Worm (Caenorhabditis elegans) whole organism, L4 larva: ENCODE data around the gene C04G6.11.
A peak's percentile ranks its signal among the peaks of the same experiment; 100 is the strongest.

Experiments used
- F10B5.3 ChIP-seq: sonication (generic microtip); optimal IDR thresholded peaks from 2 replicates; lab custom pipeline; 2016; ENCODE audit warnings: mild to moderate bottlenecking, missing genetic modification characterization, missing compliant biosample characterization
- F37D6.2 ChIP-seq: sonication (generic microtip); optimal IDR thresholded peaks from 2 replicates; lab custom pipeline; 2016; ENCODE audit warnings: mild to moderate bottlenecking, missing genetic modification characterization, missing compliant biosample characterization
- F49E8.2 ChIP-seq: sonication (generic microtip); optimal IDR thresholded peaks from 2 replicates; lab custom pipeline; 2016; ENCODE audit warnings: missing compliant biosample characterization, mild to moderate bottlenecking, missing genetic modification characterization, borderline replicate concordance
- R02D3.7 ChIP-seq: fragments of 150-350 bp; sonication (generic microtip); optimal IDR thresholded peaks from 3 replicates; lab custom pipeline; 2014; ENCODE audit warnings: missing biosample characterization, missing genetic modification characterization
- T20F7.1 ChIP-seq: fragments of 200-800 bp; sonication (Bioruptor generic); optimal IDR thresholded peaks from 2 replicates; lab custom pipeline; 2018; ENCODE audit warnings: mild to moderate bottlenecking, missing genetic modification characterization, missing compliant biosample characterization
- Y105C5A.15 ChIP-seq: fragments of 200-800 bp; sonication (Bioruptor generic); IDR thresholded peaks from 2 replicates; pipeline ENCODE4 v1.3.6; 2022; ENCODE audit warnings: missing genetic modification characterization, missing compliant biosample characterization
- Y48G9A.11 ChIP-seq: fragments of 200-800 bp; sonication (Bioruptor generic); IDR thresholded peaks from 2 replicates; pipeline ENCODE4 v1.3.6; 2022; ENCODE audit warnings: missing genetic modification reagents, missing genetic modification characterization, missing compliant biosample characterization
- Y5F2A.4 ChIP-seq: fragments of 200-800 bp; sonication (Bioruptor generic); optimal IDR thresholded peaks from 2 replicates; lab custom pipeline; 2018; ENCODE audit warnings: mild to moderate bottlenecking, missing genetic modification characterization, missing compliant biosample characterization
- Y75B8A.6 ChIP-seq: fragments of 200-800 bp; sonication (Bioruptor generic); IDR thresholded peaks from 2 replicates; pipeline ENCODE4 v1.3.6; 2022; ENCODE audit warnings: missing genetic modification reagents, missing genetic modification characterization, missing compliant biosample characterization
- ZK337.2 ChIP-seq: fragments of 200-800 bp; sonication (Bioruptor generic); IDR thresholded peaks from 2 replicates; pipeline ENCODE4 v1.3.6; 2022; ENCODE audit warnings: missing genetic modification reagents, missing genetic modification characterization, missing compliant biosample characterization
- ZK546.5 ChIP-seq, 2 experiments: sonication (generic microtip); optimal IDR thresholded peaks; 2 replicates each; lab custom pipeline; 2017; ENCODE audit warnings: missing biosample characterization in 2 of 2, missing genetic modification characterization in 2 of 2
- aha-1 ChIP-seq: fragments of 150-350 bp; peaks from one replicate; lab custom pipeline; 2014; ENCODE audit warnings: missing biosample characterization, missing genetic modification characterization
- ceh-20 ChIP-seq: fragments of 200-800 bp; sonication (Bioruptor generic); IDR thresholded peaks from 2 replicates; pipeline ENCODE4 v1.3.6; 2022; ENCODE audit warnings: missing genetic modification reagents, missing genetic modification characterization, missing compliant biosample characterization
- ceh-44 ChIP-seq: fragments of 200-800 bp; sonication (Bioruptor generic); IDR thresholded peaks from 2 replicates; pipeline ENCODE4 v1.3.6; 2022; ENCODE audit warnings: missing genetic modification reagents, missing genetic modification characterization, missing compliant biosample characterization
- ceh-62 ChIP-seq: sonication (generic microtip); optimal IDR thresholded peaks from 2 replicates; lab custom pipeline; 2017; ENCODE audit warnings: missing biosample characterization, missing genetic modification characterization
- ctbp-1 ChIP-seq: fragments of 200-800 bp; sonication (Bioruptor generic); IDR thresholded peaks from 2 replicates; pipeline ENCODE4 v1.3.6; 2022; ENCODE audit warnings: missing genetic modification reagents, missing genetic modification characterization, missing compliant biosample characterization
- daf-16 ChIP-seq, 3 experiments: sonication (generic microtip); optimal IDR thresholded peaks; 2 replicates each; lab custom pipeline; 2016 to 2017; ENCODE audit warnings: missing genetic modification characterization in 3 of 3, missing genetic modification reagents in 3 of 3, mild to moderate bottlenecking in 2 of 3, missing compliant biosample characterization in 2 of 3, missing biosample characterization in 1 of 3, moderate library complexity in 1 of 3
- daf-19 ChIP-seq: fragments of 200-800 bp; sonication (Bioruptor generic); conservative IDR thresholded peaks from 2 replicates; pipeline ENCODE4 v1.3.6; 2022; ENCODE audit warnings: missing genetic modification characterization, missing compliant biosample characterization
- daf-8 ChIP-seq: fragments of 200-800 bp; sonication (Bioruptor generic); IDR thresholded peaks from 2 replicates; pipeline ENCODE4 v1.3.6; 2022; ENCODE audit warnings: missing genetic modification characterization, missing compliant biosample characterization
- dmd-6 ChIP-seq: fragments of 200-800 bp; sonication (Bioruptor generic); IDR thresholded peaks from 2 replicates; pipeline ENCODE4 v1.3.6; 2022; ENCODE audit warnings: missing genetic modification reagents, missing genetic modification characterization, missing compliant biosample characterization
- dmd-9 ChIP-seq: fragments of 200-800 bp; sonication (Bioruptor generic); IDR thresholded peaks from 2 replicates; pipeline ENCODE4 v1.3.6; 2022; ENCODE audit warnings: missing genetic modification reagents, missing genetic modification characterization, missing compliant biosample characterization
- dpl-1 ChIP-seq: fragments of 150-350 bp; optimal IDR thresholded peaks from 2 replicates; lab custom pipeline; 2014; ENCODE audit warnings: missing biosample characterization, missing genetic modification reagents, missing genetic modification characterization
- duxl-1 ChIP-seq: sonication (generic microtip); optimal IDR thresholded peaks from 2 replicates; lab custom pipeline; 2016; ENCODE audit warnings: mild to moderate bottlenecking, missing genetic modification characterization, moderate library complexity, missing compliant biosample characterization; ENCODE audit not compliant: poor library complexity
- dve-1 ChIP-seq: sonication (generic microtip); optimal IDR thresholded peaks from 2 replicates; lab custom pipeline; 2017; ENCODE audit warnings: antibody characterized with exemption, mild to moderate bottlenecking, missing genetic modification characterization, missing compliant biosample characterization; ENCODE audit not compliant: insufficient read depth
- egl-43 ChIP-seq: fragments of 200-800 bp; sonication (Bioruptor generic); IDR thresholded peaks from 2 replicates; pipeline ENCODE4 v1.3.6; 2022; ENCODE audit warnings: missing genetic modification reagents, missing genetic modification characterization, missing compliant biosample characterization
- fos-1 ChIP-seq: fragments of 150-350 bp; optimal IDR thresholded peaks from 2 replicates; lab custom pipeline; 2014; ENCODE audit warnings: missing biosample characterization, missing genetic modification characterization
- gei-8 ChIP-seq: fragments of 200-800 bp; sonication (Bioruptor generic); optimal IDR thresholded peaks from 2 replicates; lab custom pipeline; 2018; ENCODE audit warnings: mild to moderate bottlenecking, missing genetic modification characterization, missing compliant biosample characterization
- hlh-30 ChIP-seq: sonication (generic microtip); optimal IDR thresholded peaks from 2 replicates; lab custom pipeline; 2017; ENCODE audit warnings: antibody characterized with exemption, mild to moderate bottlenecking, missing genetic modification characterization, missing compliant biosample characterization; ENCODE audit not compliant: insufficient read depth
- hmg-1.1 ChIP-seq: fragments of 200-800 bp; sonication (Bioruptor generic); IDR thresholded peaks from 2 replicates; pipeline ENCODE4 v1.3.6; 2022; ENCODE audit warnings: missing genetic modification reagents, missing genetic modification characterization, missing compliant biosample characterization
- lin-1 ChIP-seq: fragments of 200-800 bp; sonication (Bioruptor generic); IDR thresholded peaks from 2 replicates; pipeline ENCODE4 v1.3.6; 2022; ENCODE audit warnings: missing genetic modification reagents, missing genetic modification characterization, missing compliant biosample characterization
- lin-15B ChIP-seq: fragments of 150-350 bp; sonication (generic microtip); optimal IDR thresholded peaks from 3 replicates; lab custom pipeline; 2014; ENCODE audit warnings: missing biosample characterization, missing genetic modification characterization
- lin-38 ChIP-seq: fragments of 200-800 bp; sonication (Bioruptor generic); IDR thresholded peaks from 2 replicates; pipeline ENCODE4 v1.3.6; 2022; ENCODE audit warnings: missing genetic modification reagents, missing genetic modification characterization, missing compliant biosample characterization
- lin-39 ChIP-seq: fragments of 150-350 bp; optimal IDR thresholded peaks from 2 replicates; lab custom pipeline; 2014; ENCODE audit warnings: missing biosample characterization, missing genetic modification reagents, missing genetic modification characterization
- mdl-1 ChIP-seq, 2 experiments: fragments of 150-350 bp in 1 of 2; sonication (generic microtip) in 1 of 2; optimal IDR thresholded peaks; 2 replicates each; lab custom pipeline; 2014 to 2017; ENCODE audit warnings: missing biosample characterization in 2 of 2, missing genetic modification characterization in 2 of 2
- mdt-29 ChIP-seq: fragments of 200-800 bp; sonication (Bioruptor generic); IDR thresholded peaks from 2 replicates; pipeline ENCODE4 v1.3.6; 2022; ENCODE audit warnings: missing genetic modification reagents, missing genetic modification characterization, missing compliant biosample characterization
- mes-2 ChIP-seq: sonication (generic microtip); optimal IDR thresholded peaks from 2 replicates; lab custom pipeline; 2016; ENCODE audit warnings: missing genotype, mild to moderate bottlenecking, missing genetic modification characterization, missing compliant biosample characterization; ENCODE audit not compliant: poor library complexity, severe bottlenecking
- nhr-10 ChIP-seq: fragments of 150-350 bp; optimal IDR thresholded peaks from 2 replicates; lab custom pipeline; 2014; ENCODE audit warnings: missing biosample characterization, missing genetic modification characterization
- nhr-102 ChIP-seq: sonication (generic microtip); optimal IDR thresholded peaks from 2 replicates; lab custom pipeline; 2016; ENCODE audit warnings: mild to moderate bottlenecking, missing genetic modification characterization, moderate library complexity, missing compliant biosample characterization
- nhr-25 ChIP-seq: sonication (generic microtip); optimal IDR thresholded peaks from 2 replicates; lab custom pipeline; 2017; ENCODE audit warnings: missing genetic modification characterization, mild to moderate bottlenecking, missing compliant biosample characterization, antibody characterized with exemption, moderate library complexity, borderline replicate concordance; ENCODE audit not compliant: insufficient read depth
- nhr-28 ChIP-seq: fragments of 150-350 bp; optimal IDR thresholded peaks from 2 replicates; lab custom pipeline; 2014; ENCODE audit warnings: missing biosample characterization, missing genetic modification characterization
- nhr-41 ChIP-seq: fragments of 200-800 bp; sonication (Bioruptor generic); IDR thresholded peaks from 2 replicates; pipeline ENCODE4 v1.3.6; 2022; ENCODE audit warnings: missing genetic modification reagents, missing genetic modification characterization, missing compliant biosample characterization
- nhr-48 ChIP-seq: sonication (generic microtip); optimal IDR thresholded peaks from 2 replicates; lab custom pipeline; 2016; ENCODE audit warnings: mild to moderate bottlenecking, missing genetic modification characterization, missing compliant biosample characterization
- nhr-76 ChIP-seq: fragments of 150-350 bp; optimal IDR thresholded peaks from 2 replicates; lab custom pipeline; 2014; ENCODE audit warnings: missing biosample characterization, missing genetic modification characterization
- pqm-1 ChIP-seq: sonication (generic microtip); optimal IDR thresholded peaks from 2 replicates; lab custom pipeline; 2017; ENCODE audit warnings: missing biosample characterization, missing genetic modification characterization
- rbr-2 ChIP-seq: sonication (generic microtip); optimal IDR thresholded peaks from 2 replicates; lab custom pipeline; 2016; ENCODE audit warnings: missing genotype, missing genetic modification characterization, missing compliant biosample characterization
- tag-97 ChIP-seq: fragments of 200-800 bp; sonication (Bioruptor generic); IDR thresholded peaks from 2 replicates; pipeline ENCODE4 v1.3.6; 2022; ENCODE audit warnings: missing genetic modification characterization, missing compliant biosample characterization
- unc-62 ChIP-seq, 3 experiments: fragments of 150-350 bp in 1 of 3; sonication (generic microtip); optimal IDR thresholded peaks in 2 of 3; peaks in 1 of 3; 1 replicate in 1 of 3; 2 replicates in 2 of 3; lab custom pipeline; 2014 to 2017; ENCODE audit warnings: missing biosample characterization in 3 of 3, missing genetic modification characterization in 3 of 3, missing genetic modification reagents in 3 of 3, missing genotype in 1 of 3
- zip-2 ChIP-seq: fragments of 150-350 bp; optimal IDR thresholded peaks from 2 replicates; lab custom pipeline; 2014; ENCODE audit warnings: missing biosample characterization, missing genetic modification characterization

C04G6.11 gene

DNA sequence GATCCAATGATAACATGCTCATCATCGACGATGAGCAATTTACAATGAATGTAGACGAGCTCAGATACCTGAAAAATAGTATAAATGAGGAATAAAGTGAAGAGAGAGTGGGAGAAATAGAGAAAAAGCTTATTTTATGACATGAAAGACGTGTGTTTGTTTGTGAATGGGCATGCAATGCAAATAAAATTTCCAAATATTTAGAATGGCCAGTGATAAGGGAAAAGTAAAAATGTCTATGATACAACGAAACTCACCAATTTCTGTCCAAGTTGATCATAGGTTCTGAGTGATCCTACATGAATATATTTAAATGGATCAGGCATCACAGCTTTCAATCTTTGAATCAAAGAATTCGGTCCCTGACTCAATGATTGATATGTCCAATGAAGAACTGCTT lies 17.5 kb downstream of the C04G6.11 start:
- TF ChIP-seq pqm-1 (tag; lab: Kevin White, UChicago) (peak; percentile 19), lin-15B (tag; lab: Kevin White, UChicago) (no peak), nhr-102 (tag; lab: Kevin White, UChicago) (no peak), lin-39 (no peak), zip-2 (no peak), aha-1 (tag; lab: Kevin White, UChicago) (peak; percentile 64), daf-16 (GFP tag; optimal IDR thresholded peaks at IDR 0.05; lab: Kevin White, UChicago) (no peak), daf-16 (tag; optimal IDR thresholded peaks at IDR 0.05; lab: Kevin White, UChicago) (peak; percentile 39), daf-19 (GFP tag; lab: Robert Waterston, UW) (no peak), mes-2 (tag; lab: Kevin White, UChicago) (peak; percentile 25), ZK546.5 (tag; optimal IDR thresholded peaks at IDR 0.05; lab: Kevin White, UChicago) (no peak), Y75B8A.6 (GFP tag; lab: Robert Waterston, UW) (no peak), dve-1 (tag; lab: Kevin White, UChicago) (peak; percentile 33), tag-97 (no peak), nhr-28 (tag; lab: Kevin White, UChicago) (peak; percentile 15)

DNA sequence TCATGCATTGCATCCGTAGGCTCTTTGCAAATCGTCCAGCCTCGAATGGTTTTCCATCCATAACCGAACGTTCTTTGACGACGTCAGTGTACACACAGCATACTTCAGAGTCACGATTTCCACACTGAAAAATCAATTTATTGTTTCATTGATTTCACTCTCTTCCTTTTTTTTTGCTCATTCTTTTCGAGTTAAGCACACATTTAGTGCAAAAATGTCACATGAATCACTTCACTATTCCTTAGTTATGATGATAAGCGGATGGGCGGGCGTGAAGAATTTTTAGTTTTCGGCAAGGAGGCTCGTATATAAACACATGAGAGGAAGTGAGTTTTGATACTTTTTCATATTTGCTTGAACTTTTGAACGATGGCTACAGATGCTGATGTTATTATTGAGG lies 18.2 kb downstream of the C04G6.11 start, which contains the start of gene txt-9:
TSS of gene txt-9 (plus strand) at position 336 of the 400 bp plus-strand sequence.
- TF ChIP-seq mdt-29 (GFP tag; lab: Robert Waterston, UW) (no peak), rbr-2 (tag; lab: Kevin White, UChicago) (no peak), lin-38 (GFP tag; lab: Robert Waterston, UW) (no peak), daf-8 (no peak), F37D6.2 (tag; lab: Kevin White, UChicago) (no peak), mdl-1 (tag; optimal IDR thresholded peaks at IDR 0.05; lab: Kevin White, UChicago) (no peak), fos-1 (no peak), nhr-10 (tag; lab: Kevin White, UChicago) (no peak), Y105C5A.15 (no peak), nhr-28 (tag; lab: Kevin White, UChicago) (peak; percentile 38), ctbp-1 (GFP tag; lab: Robert Waterston, UW) (no peak), egl-43 (GFP tag; lab: Robert Waterston, UW) (no peak), nhr-76 (no peak), nhr-48 (tag; lab: Kevin White, UChicago) (no peak), dmd-9 (GFP tag; lab: Robert Waterston, UW) (no peak), nhr-25 (tag; lab: Kevin White, UChicago) (no peak), ceh-62 (tag; lab: Kevin White, UChicago) (no peak), hmg-1.1 (GFP tag; lab: Robert Waterston, UW) (no peak), pqm-1 (tag; lab: Kevin White, UChicago) (no peak), Y48G9A.11 (no peak), duxl-1 (no peak), dmd-6 (GFP tag; lab: Robert Waterston, UW) (no peak), Y5F2A.4 (GFP tag; lab: Kevin White, UChicago) (no peak), T20F7.1 (GFP tag; lab: Kevin White, UChicago) (no peak), lin-1 (GFP tag; lab: Robert Waterston, UW) (no peak), nhr-41 (GFP tag; lab: Robert Waterston, UW) (no peak), hlh-30 (tag; lab: Kevin White, UChicago) (peak; percentile 17), unc-62 (GFP tag; optimal IDR thresholded peaks at IDR 0.05 in 1 of 2; lab: Kevin White, UChicago) (peak in 1 of 2 experiments; percentile 77), unc-62 (tag; optimal IDR thresholded peaks at IDR 0.05; lab: Kevin White, UChicago) (no peak), F10B5.3 (tag; lab: Kevin White, UChicago) (no peak), ZK337.2 (GFP tag; lab: Robert Waterston, UW) (no peak), dpl-1 (no peak), F49E8.2 (tag; lab: Kevin White, UChicago) (no peak), daf-16 (GFP tag; optimal IDR thresholded peaks at IDR 0.05; lab: Kevin White, UChicago) (no peak), daf-16 (tag; optimal IDR thresholded peaks at IDR 0.05; lab: Kevin White, UChicago) (peak; percentile 1), gei-8 (GFP tag; lab: Kevin White, UChicago) (no peak), aha-1 (tag; lab: Kevin White, UChicago) (peak; percentile 92), ceh-44 (GFP tag; lab: Robert Waterston, UW) (no peak), ceh-20 (no peak), R02D3.7 (tag; lab: Kevin White, UChicago) (no peak)
- TF ChIP-seq, all 104 proteins: peak for 5
